Worm (Caenorhabditis elegans) whole organism, L3 larva: ENCODE results near the gene coh-3.

ENCODE experiments used
- R02D3.7 ChIP-seq: fragments of 150-350 bp; optimal IDR thresholded peaks from 2 replicates; lab custom pipeline; 2014; ENCODE audit warnings: missing biosample characterization, missing genetic modification characterization
- fkh-10 ChIP-seq: sonication (generic microtip); optimal IDR thresholded peaks from 2 replicates; lab custom pipeline; 2017; ENCODE audit warnings: missing biosample characterization, missing genetic modification reagents, missing genetic modification characterization
- lsy-12 ChIP-seq: sonication (generic microtip); optimal IDR thresholded peaks from 2 replicates; lab custom pipeline; 2016; ENCODE audit warnings: mild to moderate bottlenecking, missing genetic modification characterization, missing compliant biosample characterization
- zag-1 ChIP-seq: fragments of 150-350 bp; optimal IDR thresholded peaks from 2 replicates; lab custom pipeline; 2014; ENCODE audit warnings: missing biosample characterization, missing genetic modification characterization

ce11 chrV:14432259-14432658, 25.0 kb upstream of the coh-3 start, which contains the start of gene egl-1:
- TF ChIP-seq fkh-10 (GFP tag; lab: Kevin White, UChicago) = no peak
- no peak for TF ChIP-seq lsy-12
- TF ChIP-seq R02D3.7 (tag; lab: Kevin White, UChicago) = no peak
- TF ChIP-seq zag-1 (tag; lab: Kevin White, UChicago) = no peak
